Worm (Caenorhabditis elegans) whole organism, midembryonic: ENCODE measurements around the gene R07E4.5.

ENCODE experiments used
- flt-1 ChIP-seq: fragments of 200-800 bp; sonication (Bioruptor generic); IDR thresholded peaks from 2 replicates; pipeline ENCODE4 v1.3.6; 2022; ENCODE audit warnings: missing genetic modification characterization, missing compliant biosample characterization
- tab-1 ChIP-seq: fragments of 200-800 bp; sonication (Bioruptor generic); IDR thresholded peaks from 2 replicates; pipeline ENCODE4 v1.3.6; 2022; ENCODE audit warnings: missing genetic modification characterization, missing compliant biosample characterization
- ztf-23 ChIP-seq: fragments of 200-800 bp; sonication (Bioruptor generic); IDR thresholded peaks from 2 replicates; pipeline ENCODE4 v1.3.6; 2022; ENCODE audit warnings: missing genetic modification reagents, missing genetic modification characterization, missing compliant biosample characterization
- ztf-29 ChIP-seq: fragments of 200-800 bp; sonication (Bioruptor generic); IDR thresholded peaks from 2 replicates; pipeline ENCODE4 v1.3.6; 2022; ENCODE audit warnings: missing genetic modification reagents, missing genetic modification characterization, missing compliant biosample characterization

DNA sequence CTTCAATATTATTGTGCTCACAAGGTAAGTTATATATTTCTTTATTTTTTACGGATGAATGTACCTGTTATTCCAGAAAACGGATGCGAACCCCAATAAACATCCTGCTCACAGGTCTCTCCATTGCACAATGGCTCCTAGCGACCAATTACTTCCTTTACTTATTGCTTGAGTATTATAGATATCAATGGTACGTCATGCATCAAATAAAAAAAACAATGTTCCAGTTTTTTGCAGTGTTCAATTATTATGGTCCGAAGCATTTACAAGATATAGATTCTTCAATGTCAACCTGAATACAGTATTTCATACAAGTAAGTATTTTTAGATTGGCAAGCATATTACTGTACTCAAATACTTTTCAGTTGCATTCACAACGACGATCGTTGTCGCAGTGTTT lies 20.1 kb downstream of the R07E4.5 start:
- TF ChIP-seq ztf-29 (GFP tag; lab: Robert Waterston, UW), result no peak
- TF ChIP-seq tab-1, result no peak
- no peak for TF ChIP-seq ztf-23 (GFP tag; lab: Robert Waterston, UW)
- TF ChIP-seq flt-1 (GFP tag; lab: Robert Waterston, UW), result no peak
